Fruit fly (Drosophila melanogaster): ENCODE results near the gene CG34165.

- TF ChIP-seq EcR (GFP tag; optimal IDR thresholded peaks at IDR 0.05): no peak
- no peak for TF ChIP-seq Dll (optimal IDR thresholded peaks at IDR 0.05)
- TF ChIP-seq pan (optimal IDR thresholded peaks at IDR 0.05): no peak
- TF ChIP-seq CG8478 (optimal IDR thresholded peaks at IDR 0.05): no peak
- TF ChIP-seq psq (optimal IDR thresholded peaks at IDR 0.05): no peak
Observed at dm6 chr2L:14676695-14677094, 36.9 kb upstream of the CG34165 start.

All from whole organism.